Worm (Caenorhabditis elegans): ENCODE results near the gene mog-2.

The mog-2 gene

ce11 chrII:4344317-4344716, 20.2 kb downstream of the mog-2 start:
- TF ChIP-seq set-16 (GFP tag; IDR thresholded peaks at IDR 0.05) (peak; percentile 81), vab-7 (GFP tag; IDR thresholded peaks at IDR 0.05) (no peak), unc-62 (GFP tag; optimal IDR thresholded peaks at IDR 0.05 in 1 of 2) (peak in 1 of 2 experiments; percentile 2), unc-62 (tag; optimal IDR thresholded peaks at IDR 0.05) (no peak), ceh-62 (tag; optimal IDR thresholded peaks at IDR 0.05) (no peak)

DNA sequence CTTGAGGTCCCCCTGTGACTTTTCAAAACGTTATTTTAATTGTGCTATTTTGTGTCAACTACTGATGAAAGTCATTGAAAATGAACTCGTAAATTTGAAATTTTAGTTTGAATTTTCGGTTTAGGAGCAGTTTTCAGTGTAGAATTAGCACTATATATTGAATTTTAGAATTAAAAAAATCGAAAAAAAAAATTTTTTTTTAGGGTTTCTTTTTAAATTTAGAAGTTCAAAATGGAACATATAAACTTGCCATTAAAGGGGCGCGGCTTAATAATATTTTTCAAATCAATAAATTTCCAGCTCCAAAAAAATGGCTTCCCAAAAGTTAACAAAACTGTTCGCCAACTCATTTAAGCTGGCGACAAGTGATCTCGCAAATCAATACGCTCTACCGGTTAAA, 26.7 kb downstream of the mog-2 start, which contains the start of gene H20J04.9:
Gene H20J04.9 (plus strand): TSS at position 301 of the 400 bp plus-strand sequence.
- no peak for TF ChIP-seq lin-1 (GFP tag; IDR thresholded peaks at IDR 0.05)
- no peak for TF ChIP-seq zag-1 (tag; optimal IDR thresholded peaks at IDR 0.05)
- no peak for TF ChIP-seq ceh-82 (tag; optimal IDR thresholded peaks at IDR 0.05)
- TF ChIP-seq F44E2.7 (GFP tag; IDR thresholded peaks at IDR 0.05): no peak
- TF ChIP-seq nhr-77 (tag; optimal IDR thresholded peaks at IDR 0.05): no peak
- no peak for TF ChIP-seq daf-19 (GFP tag; conservative IDR thresholded peaks at IDR 0.05)
- no peak for TF ChIP-seq spr-1 (tag; optimal IDR thresholded peaks at IDR 0.05)
- no peak for TF ChIP-seq nhr-42 (GFP tag; IDR thresholded peaks at IDR 0.05)
- no peak for TF ChIP-seq aly-2 (tag; optimal IDR thresholded peaks at IDR 0.05)
- no peak for TF ChIP-seq nhr-76 (tag; optimal IDR thresholded peaks at IDR 0.05)
- no peak for TF ChIP-seq ceh-28 (tag; optimal IDR thresholded peaks at IDR 0.05)
- TF ChIP-seq dve-1 (tag; optimal IDR thresholded peaks at IDR 0.05; ENCODE audit: insufficient read depth): no peak
- TF ChIP-seq madf-9 (GFP tag; conservative IDR thresholded peaks at IDR 0.05): no peak

- no peak for TF ChIP-seq ceh-82 (tag; optimal IDR thresholded peaks at IDR 0.05)
Measured at ce11 chrII:4355217-4355616, 31.1 kb downstream of the mog-2 start, which contains the start of the genes H20J04.7 and H20J04.1. Gene H20J04.7 (minus strand): TSS chrII:4355317. Gene H20J04.1 (plus strand): TSS chrII:4355613.

ce11 chrII:4358765-4359164, 34.6 kb downstream of the mog-2 start, which contains the start of gene lat-2:
Gene lat-2 (plus strand): TSS chrII:4359065.
- TF ChIP-seq unc-62 (GFP tag; optimal IDR thresholded peaks at IDR 0.05 in 1 of 2): peak in 1 of 2 experiments; percentile 67
- TF ChIP-seq unc-62 (tag; optimal IDR thresholded peaks at IDR 0.05): no peak
- TF ChIP-seq ZK337.2 (GFP tag; IDR thresholded peaks at IDR 0.05): no peak

- TF ChIP-seq aly-2 (tag; optimal IDR thresholded peaks at IDR 0.05): no peak
- peak; percentile 91 for TF ChIP-seq aha-1 (tag)
Measured at ce11 chrII:4359219-4359618, 35.1 kb downstream of the mog-2 start.

DNA sequence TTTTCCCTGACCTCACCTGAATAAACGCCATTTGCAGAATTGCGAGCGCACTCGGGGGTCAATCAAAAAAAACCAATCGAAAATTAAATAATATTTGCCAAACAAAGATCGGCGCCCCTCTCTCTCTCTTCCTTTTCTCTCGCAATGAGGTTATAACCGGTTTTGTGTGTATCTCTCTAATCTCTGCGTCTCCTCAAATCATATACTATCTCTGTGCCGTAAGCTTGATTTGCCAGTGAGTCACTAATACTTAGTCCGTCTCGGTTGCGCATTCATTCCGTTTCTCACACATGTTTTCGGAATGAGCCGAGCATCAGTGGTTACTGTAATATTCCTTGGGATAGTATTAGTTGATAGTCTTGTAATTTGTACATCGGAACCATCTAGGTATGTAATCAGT, 37.9 kb downstream of the mog-2 start:
- no peak for TF ChIP-seq cey-2 (tag; optimal IDR thresholded peaks at IDR 0.05; ENCODE audit: borderline replicate concordance, insufficient read depth)
- TF ChIP-seq ceh-62 (tag; optimal IDR thresholded peaks at IDR 0.05): no peak
- no peak for TF ChIP-seq snpc-4 (tag; optimal IDR thresholded peaks at IDR 0.05)
- no peak for TF ChIP-seq zag-1 (tag; optimal IDR thresholded peaks at IDR 0.05)
- no peak for TF ChIP-seq rbr-2 (tag; optimal IDR thresholded peaks at IDR 0.05)
- TF ChIP-seq nhr-10 (tag; optimal IDR thresholded peaks at IDR 0.05): no peak
- TF ChIP-seq unc-62 (GFP tag; optimal IDR thresholded peaks at IDR 0.05 in 1 of 2): peak in 1 of 2 experiments; percentile 65
- TF ChIP-seq unc-62 (tag; optimal IDR thresholded peaks at IDR 0.05): no peak
- TF ChIP-seq nhr-6 (tag; optimal IDR thresholded peaks at IDR 0.05): no peak
- TF ChIP-seq nhr-102 (tag; optimal IDR thresholded peaks at IDR 0.05): no peak

DNA sequence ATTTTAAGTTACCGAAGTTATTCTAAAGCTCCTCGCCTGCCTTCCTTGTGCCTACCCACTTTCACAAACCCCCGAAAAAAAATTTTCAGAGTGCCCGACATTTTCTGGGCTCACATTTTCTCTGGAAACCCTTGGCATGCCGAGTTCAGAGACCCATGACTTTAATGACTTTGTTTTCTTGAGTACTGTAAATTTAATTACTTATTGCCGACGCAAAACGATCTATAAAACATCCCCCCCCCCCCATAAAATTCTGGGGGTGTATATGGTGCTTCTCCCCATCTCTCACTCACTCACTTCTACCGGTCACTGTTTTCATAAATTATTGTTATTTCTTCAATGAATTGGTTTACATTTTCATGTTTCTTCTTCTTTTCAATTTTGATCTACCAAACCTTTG, 43.8 kb downstream of the mog-2 start, which contains the start of gene try-9:
Gene try-9 (plus strand): TSS at position 301 of the 400 bp plus-strand sequence.
- TF ChIP-seq php-3 (GFP tag; IDR thresholded peaks at IDR 0.05): 0 out of 2 replicates have a peak, but pooled peaks have one; percentile 26
- TF ChIP-seq daf-8 (GFP tag; IDR thresholded peaks at IDR 0.05): no peak
- TF ChIP-seq ceh-82 (tag; optimal IDR thresholded peaks at IDR 0.05): no peak
- TF ChIP-seq daf-16 (GFP tag; optimal IDR thresholded peaks at IDR 0.05): no peak
- no peak for TF ChIP-seq daf-16 (tag; optimal IDR thresholded peaks at IDR 0.05)
- TF ChIP-seq aha-1 (tag): peak; percentile 38
